Fruit fly (Drosophila melanogaster): Measurements from ENCODE around the gene CG11710.

DNA sequence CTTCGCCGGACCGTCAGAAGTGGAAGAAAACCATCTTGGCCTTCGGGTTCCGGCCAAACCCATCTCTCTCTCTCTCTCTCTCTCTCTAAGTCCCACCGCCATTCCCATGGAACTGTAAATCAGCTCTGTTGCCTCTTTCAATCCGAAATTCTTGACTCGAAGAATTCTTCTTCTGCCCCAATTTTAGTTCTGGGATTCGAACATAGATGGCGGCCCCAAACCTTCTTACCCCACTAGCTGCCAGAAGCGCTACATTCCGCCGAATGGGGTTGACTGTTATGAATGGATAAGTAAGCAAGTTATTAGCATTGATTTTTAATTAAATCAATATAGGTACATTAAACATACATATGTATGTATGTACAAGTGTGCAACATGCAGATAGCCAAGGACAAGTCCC is 43.6 kb downstream of the CG11710 start:
- no peak for TF ChIP-seq Myc (optimal IDR thresholded peaks at IDR 0.05)
- no peak for TF ChIP-seq psq (optimal IDR thresholded peaks at IDR 0.05)
- TF ChIP-seq h (optimal IDR thresholded peaks at IDR 0.05), result no peak
- TF ChIP-seq insv (optimal IDR thresholded peaks at IDR 0.05), result no peak
- no peak for TF ChIP-seq Sin3A (optimal IDR thresholded peaks at IDR 0.05)
- TF ChIP-seq ttk (optimal IDR thresholded peaks at IDR 0.05), result no peak
